Worm (Caenorhabditis elegans) whole organism, late embryonic: ENCODE results near the gene rfip-1.

Experiments used
- C08G9.2 ChIP-seq: sonication (generic microtip); optimal IDR thresholded peaks from 2 replicates; lab custom pipeline; 2016; ENCODE audit warnings: mild to moderate bottlenecking, missing genetic modification characterization, moderate library complexity, missing compliant biosample characterization
- F13H6.1 ChIP-seq: sonication (generic microtip); optimal IDR thresholded peaks from 2 replicates; lab custom pipeline; 2016; ENCODE audit warnings: missing genetic modification characterization, missing compliant biosample characterization
- K02D7.2 ChIP-seq: sonication (generic microtip); optimal IDR thresholded peaks from 2 replicates; lab custom pipeline; 2017; ENCODE audit warnings: mild to moderate bottlenecking, missing genetic modification characterization, missing compliant biosample characterization
- K09A11.1 ChIP-seq: sonication (generic microtip); optimal IDR thresholded peaks from 2 replicates; lab custom pipeline; 2017; ENCODE audit warnings: antibody characterized with exemption, mild to moderate bottlenecking, missing genetic modification characterization, missing compliant biosample characterization; ENCODE audit not compliant: insufficient read depth
- T23F11.4 ChIP-seq: fragments of 200-800 bp; sonication (Bioruptor generic); optimal IDR thresholded peaks from 2 replicates; lab custom pipeline; 2018; ENCODE audit warnings: mild to moderate bottlenecking, missing genetic modification characterization, missing compliant biosample characterization
- Y22D7AL.16 ChIP-seq: sonication (generic microtip); optimal IDR thresholded peaks from 2 replicates; lab custom pipeline; 2016; ENCODE audit warnings: missing genetic modification characterization, missing compliant biosample characterization
- ceh-14 ChIP-seq: sonication (generic microtip); optimal IDR thresholded peaks from 2 replicates; lab custom pipeline; 2016; ENCODE audit warnings: missing genotype, missing genetic modification characterization, missing compliant biosample characterization
- ceh-18 ChIP-seq: sonication (generic microtip); optimal IDR thresholded peaks from 2 replicates; lab custom pipeline; 2016; ENCODE audit warnings: missing genetic modification characterization, missing compliant biosample characterization
- ceh-19 ChIP-seq: fragments of 200-800 bp; sonication (Bioruptor generic); optimal IDR thresholded peaks from 2 replicates; lab custom pipeline; 2018; ENCODE audit warnings: mild to moderate bottlenecking, missing genetic modification characterization, missing compliant biosample characterization
- ceh-2 ChIP-seq: sonication (generic microtip); optimal IDR thresholded peaks from 2 replicates; lab custom pipeline; 2016; ENCODE audit warnings: missing genotype, missing genetic modification characterization, missing compliant biosample characterization
- ceh-22 ChIP-seq: sonication (generic microtip); optimal IDR thresholded peaks from 2 replicates; lab custom pipeline; 2017; ENCODE audit warnings: missing biosample characterization, missing genetic modification characterization
- ceh-31 ChIP-seq: sonication (generic microtip); optimal IDR thresholded peaks from 2 replicates; lab custom pipeline; 2016; ENCODE audit warnings: missing genetic modification characterization, missing compliant biosample characterization
- ceh-45 ChIP-seq: fragments of 200-800 bp; sonication (Bioruptor generic); IDR thresholded peaks from 2 replicates; pipeline ENCODE4 v1.3.6; 2022; ENCODE audit warnings: missing genetic modification reagents, missing genetic modification characterization, missing compliant biosample characterization
- ceh-48 ChIP-seq: sonication (generic microtip); optimal IDR thresholded peaks from 2 replicates; lab custom pipeline; 2016; ENCODE audit warnings: missing genetic modification characterization, inconsistent platforms, missing compliant biosample characterization
- ceh-6 ChIP-seq: fragments of 200-800 bp; sonication (Bioruptor generic); optimal IDR thresholded peaks from 2 replicates; lab custom pipeline; 2018; ENCODE audit warnings: mild to moderate bottlenecking, missing genetic modification characterization, missing compliant biosample characterization
- ceh-9 ChIP-seq: sonication (generic microtip); optimal IDR thresholded peaks from 2 replicates; lab custom pipeline; 2016; ENCODE audit warnings: mild to moderate bottlenecking, missing genetic modification characterization, inconsistent platforms, missing compliant biosample characterization
- che-1 ChIP-seq: sonication (generic microtip); optimal IDR thresholded peaks from 2 replicates; lab custom pipeline; 2016; ENCODE audit warnings: mild to moderate bottlenecking, missing genetic modification characterization, missing compliant biosample characterization
- elt-2 ChIP-seq: sonication (generic microtip); optimal IDR thresholded peaks from 2 replicates; lab custom pipeline; 2016; ENCODE audit warnings: missing genetic modification reagents, missing genetic modification characterization, missing compliant biosample characterization
- elt-4 ChIP-seq: sonication (generic microtip); optimal IDR thresholded peaks from 2 replicates; lab custom pipeline; 2016; ENCODE audit warnings: missing genetic modification characterization, missing compliant biosample characterization
- fax-1 ChIP-seq: sonication (generic microtip); optimal IDR thresholded peaks from 2 replicates; lab custom pipeline; 2016; ENCODE audit warnings: missing genotype, missing genetic modification characterization, missing compliant biosample characterization
- fkh-10 ChIP-seq: fragments of 150-350 bp; optimal IDR thresholded peaks from 2 replicates; lab custom pipeline; 2014; ENCODE audit warnings: missing biosample characterization, missing genetic modification reagents, missing genetic modification characterization
- hlh-15 ChIP-seq: sonication (generic microtip); optimal IDR thresholded peaks from 2 replicates; lab custom pipeline; 2016; ENCODE audit warnings: missing genetic modification characterization, missing compliant biosample characterization
- hlh-30 ChIP-seq: sonication (generic microtip); optimal IDR thresholded peaks from 2 replicates; lab custom pipeline; 2017; ENCODE audit warnings: antibody characterized with exemption, missing genetic modification characterization, missing compliant biosample characterization; ENCODE audit not compliant: insufficient read depth
- hlh-6 ChIP-seq: sonication (generic microtip); optimal IDR thresholded peaks from 2 replicates; lab custom pipeline; 2016; ENCODE audit warnings: missing genotype, missing genetic modification characterization, missing compliant biosample characterization
- hlh-8 ChIP-seq: sonication (generic microtip); optimal IDR thresholded peaks from 2 replicates; lab custom pipeline; 2016; ENCODE audit warnings: missing genotype, missing genetic modification characterization, missing compliant biosample characterization
- lin-11 ChIP-seq: fragments of 200-800 bp; sonication (Bioruptor generic); optimal IDR thresholded peaks from 2 replicates; lab custom pipeline; 2018; ENCODE audit warnings: mild to moderate bottlenecking, missing genetic modification characterization, missing compliant biosample characterization
- madf-2 ChIP-seq: sonication (generic microtip); optimal IDR thresholded peaks from 2 replicates; lab custom pipeline; 2017; ENCODE audit warnings: missing genetic modification characterization, missing compliant biosample characterization
- mec-3 ChIP-seq: sonication (generic microtip); optimal IDR thresholded peaks from 2 replicates; lab custom pipeline; 2016; ENCODE audit warnings: borderline replicate concordance, missing genetic modification characterization, missing compliant biosample characterization
- nfya-1 ChIP-seq: sonication (generic microtip); optimal IDR thresholded peaks from 2 replicates; lab custom pipeline; 2017; ENCODE audit warnings: missing genetic modification characterization, mild to moderate bottlenecking, missing compliant biosample characterization, antibody characterized with exemption, moderate library complexity
- nhr-11 ChIP-seq: fragments of 150-350 bp; optimal IDR thresholded peaks from 2 replicates; lab custom pipeline; 2014; ENCODE audit warnings: missing biosample characterization, missing genetic modification characterization
- nhr-232 ChIP-seq: sonication (generic microtip); optimal IDR thresholded peaks from 2 replicates; lab custom pipeline; 2016; ENCODE audit warnings: missing genetic modification characterization, missing compliant biosample characterization
- npax-4 ChIP-seq: sonication (generic microtip); optimal IDR thresholded peaks from 2 replicates; lab custom pipeline; 2016; ENCODE audit warnings: missing genetic modification characterization, missing compliant biosample characterization
- pag-3 ChIP-seq: sonication (generic microtip); optimal IDR thresholded peaks from 2 replicates; lab custom pipeline; 2016; ENCODE audit warnings: missing compliant biosample characterization, missing genetic modification characterization, borderline replicate concordance
- pqm-1 ChIP-seq: sonication (generic microtip); optimal IDR thresholded peaks from 2 replicates; lab custom pipeline; 2016; ENCODE audit warnings: missing genetic modification characterization, missing compliant biosample characterization
- pros-1 ChIP-seq: fragments of 150-350 bp; optimal IDR thresholded peaks from 2 replicates; lab custom pipeline; 2014; ENCODE audit warnings: missing biosample characterization, missing genetic modification reagents, missing genetic modification characterization
- ref-2 ChIP-seq: sonication (generic microtip); optimal IDR thresholded peaks from 2 replicates; lab custom pipeline; 2016; ENCODE audit warnings: missing genetic modification characterization, missing compliant biosample characterization
- rnt-1 ChIP-seq: sonication (generic microtip); optimal IDR thresholded peaks from 2 replicates; lab custom pipeline; 2016; ENCODE audit warnings: missing genetic modification characterization, missing compliant biosample characterization
- sox-4 ChIP-seq: sonication (generic microtip); optimal IDR thresholded peaks from 2 replicates; lab custom pipeline; 2017; ENCODE audit warnings: mild to moderate bottlenecking, missing genetic modification characterization, inconsistent platforms, missing compliant biosample characterization
- syd-9 ChIP-seq: sonication (generic microtip); optimal IDR thresholded peaks from 2 replicates; lab custom pipeline; 2016; ENCODE audit warnings: mild to moderate bottlenecking, missing genetic modification characterization, moderate library complexity, missing compliant biosample characterization
- ttx-3 ChIP-seq: sonication (generic microtip); optimal IDR thresholded peaks from 2 replicates; lab custom pipeline; 2016; ENCODE audit warnings: missing genetic modification reagents, missing genetic modification characterization, missing compliant biosample characterization
- unc-3 ChIP-seq, 2 experiments: fragments of 200-800 bp in 1 of 2; sonication (Bioruptor generic) in 1 of 2; sonication (generic microtip) in 1 of 2; conservative IDR thresholded peaks in 1 of 2; optimal IDR thresholded peaks in 1 of 2; 2 replicates each; pipeline versions ENCODE4 v1.3.6 to Lab custom; 2016 to 2022; ENCODE audit warnings: missing compliant biosample characterization in 2 of 2, missing genetic modification characterization in 2 of 2, missing genetic modification reagents in 1 of 2
- unc-42 ChIP-seq: sonication (generic microtip); optimal IDR thresholded peaks from 2 replicates; lab custom pipeline; 2016; ENCODE audit warnings: missing genotype, missing genetic modification characterization, missing compliant biosample characterization
- unc-55 ChIP-seq: sonication (generic microtip); optimal IDR thresholded peaks from 2 replicates; lab custom pipeline; 2017; ENCODE audit warnings: missing biosample characterization, missing genetic modification reagents, missing genetic modification characterization
- unc-86 ChIP-seq: sonication (generic microtip); optimal IDR thresholded peaks from 2 replicates; lab custom pipeline; 2016; ENCODE audit warnings: missing genetic modification characterization, missing compliant biosample characterization
- zip-5 ChIP-seq: sonication (generic microtip); optimal IDR thresholded peaks from 2 replicates; lab custom pipeline; 2016; ENCODE audit warnings: missing genetic modification characterization, missing compliant biosample characterization
- ztf-16 ChIP-seq: sonication (generic microtip); optimal IDR thresholded peaks from 2 replicates; lab custom pipeline; 2017; ENCODE audit warnings: missing genetic modification characterization, missing compliant biosample characterization

Gene rfip-1

ce11 chrII:5884252-5884651 is at the start of gene rfip-1:
Gene rfip-1 (plus strand): TSS chrII:5884552.
- TF ChIP-seq pqm-1 (tag; lab: Kevin White, UChicago) (no peak), ceh-18 (no peak), madf-2 (no peak), rnt-1 (tag; lab: Kevin White, UChicago) (no peak), ceh-45 (GFP tag; lab: Robert Waterston, UW) (no peak), ceh-22 (tag; lab: Kevin White, UChicago) (no peak), ttx-3 (tag; lab: Kevin White, UChicago) (no peak)
- TF ChIP-seq, all 69 proteins: peak for 0

- TF ChIP-seq Y22D7AL.16 (tag; lab: Kevin White, UChicago) (no peak), ceh-9 (tag; lab: Kevin White, UChicago) (no peak), K09A11.1 (tag; lab: Kevin White, UChicago) (no peak), che-1 (tag; lab: Kevin White, UChicago) (no peak), elt-2 (tag; lab: Kevin White, UChicago) (no peak), unc-3 (GFP tag; conservative IDR thresholded peaks at IDR 0.05; lab: Robert Waterston, UW) (no peak), unc-3 (tag; optimal IDR thresholded peaks at IDR 0.05; lab: Kevin White, UChicago) (no peak), zip-5 (tag; lab: Kevin White, UChicago) (no peak), npax-4 (tag; lab: Kevin White, UChicago) (no peak), unc-86 (tag; lab: Kevin White, UChicago) (no peak), F13H6.1 (no peak), hlh-30 (tag; lab: Kevin White, UChicago) (no peak), pros-1 (no peak), mec-3 (tag; lab: Kevin White, UChicago) (no peak), unc-42 (tag; lab: Kevin White, UChicago) (no peak), elt-4 (tag; lab: Kevin White, UChicago) (no peak), nfya-1 (tag; lab: Kevin White, UChicago) (no peak), C08G9.2 (no peak)
Observed at ce11 chrII:5835146-5835545, 49.2 kb upstream of the rfip-1 start.

- no peak for TF ChIP-seq ttx-3 (tag; lab: Kevin White, UChicago)
- TF ChIP-seq zip-5 (tag; lab: Kevin White, UChicago): peak; percentile 96
- peak; percentile 39 for TF ChIP-seq ceh-19 (GFP tag; lab: Kevin White, UChicago)
- TF ChIP-seq ceh-2 (tag; lab: Kevin White, UChicago): peak; percentile 97
- TF ChIP-seq lin-11 (tag; lab: Kevin White, UChicago): no peak
- TF ChIP-seq ceh-14 (tag; lab: Kevin White, UChicago): peak; percentile 88
- no peak for TF ChIP-seq fkh-10
- peak; percentile 68 for TF ChIP-seq ztf-16 (tag; lab: Kevin White, UChicago)
- peak; percentile 92 for TF ChIP-seq hlh-8 (tag; lab: Kevin White, UChicago)
- no peak for TF ChIP-seq hlh-30 (tag; lab: Kevin White, UChicago)
- TF ChIP-seq hlh-15 (tag; lab: Kevin White, UChicago): peak; percentile 60
- TF ChIP-seq ceh-45 (GFP tag; lab: Robert Waterston, UW): no peak
- no peak for TF ChIP-seq ceh-22 (tag; lab: Kevin White, UChicago)
- TF ChIP-seq nhr-11 (tag; lab: Kevin White, UChicago): no peak
- TF ChIP-seq ceh-31 (tag; lab: Kevin White, UChicago): peak; percentile 99
- TF ChIP-seq syd-9: peak; percentile 16
- TF ChIP-seq Y22D7AL.16 (tag; lab: Kevin White, UChicago): no peak
- no peak for TF ChIP-seq hlh-6 (tag; lab: Kevin White, UChicago)
- no peak for TF ChIP-seq T23F11.4 (GFP tag; lab: Kevin White, UChicago)
- peak; percentile 90 for TF ChIP-seq fax-1 (tag; lab: Kevin White, UChicago)
- peak; percentile 74 for TF ChIP-seq pqm-1 (tag; lab: Kevin White, UChicago)
- TF ChIP-seq ceh-48 (tag; lab: Kevin White, UChicago): peak; percentile 23
- TF ChIP-seq unc-55: no peak
- TF ChIP-seq elt-4 (tag; lab: Kevin White, UChicago): no peak
- no peak for TF ChIP-seq nhr-232 (tag; lab: Kevin White, UChicago)
- no peak for TF ChIP-seq K02D7.2 (tag; lab: Kevin White, UChicago)
- peak; percentile 75 for TF ChIP-seq pag-3 (tag; lab: Kevin White, UChicago)
- TF ChIP-seq pros-1: no peak
- no peak for TF ChIP-seq ceh-6 (GFP tag; lab: Kevin White, UChicago)
- TF ChIP-seq sox-4: no peak
- TF ChIP-seq npax-4 (tag; lab: Kevin White, UChicago): peak; percentile 16
- TF ChIP-seq C08G9.2: peak; percentile 90
- peak; percentile 40 for TF ChIP-seq mec-3 (tag; lab: Kevin White, UChicago)
- peak; percentile 91 for TF ChIP-seq ref-2
Observed at ce11 chrII:5836153-5836719, 48.1 kb upstream of the rfip-1 start, which contains the start of gene fzo-1. Gene fzo-1 (minus strand): TSS chrII:5836203.
